Worm (Caenorhabditis elegans) whole organism, L1 larva: ENCODE data around the gene F22H10.1.

Experiments
- alr-1 ChIP-seq: fragments of 200-800 bp; sonication (Bioruptor generic); optimal IDR thresholded peaks from 2 replicates; lab custom pipeline; 2018; ENCODE audit warnings: borderline replicate concordance, mild to moderate bottlenecking, missing genetic modification characterization, missing compliant biosample characterization
- aly-2 ChIP-seq: fragments of 150-350 bp; optimal IDR thresholded peaks from 2 replicates; lab custom pipeline; 2014; ENCODE audit warnings: missing biosample characterization, missing genetic modification characterization
- ceh-63 ChIP-seq: fragments of 200-800 bp; sonication (Bioruptor generic); optimal IDR thresholded peaks from 2 replicates; lab custom pipeline; 2018; ENCODE audit warnings: mild to moderate bottlenecking, missing genetic modification characterization, missing compliant biosample characterization
- ceh-8 ChIP-seq: fragments of 200-800 bp; sonication (Bioruptor generic); optimal IDR thresholded peaks from 2 replicates; lab custom pipeline; 2018; ENCODE audit warnings: mild to moderate bottlenecking, missing genetic modification characterization, moderate library complexity, missing compliant biosample characterization
- ceh-88 ChIP-seq: fragments of 200-800 bp; sonication (Bioruptor generic); IDR thresholded peaks from 2 replicates; pipeline ENCODE4 v1.3.6; 2022; ENCODE audit warnings: missing genetic modification characterization, missing compliant biosample characterization
- efl-1 ChIP-seq, 4 experiments: fragments of 150-350 bp; optimal IDR thresholded peaks in 3 of 4; peaks in 1 of 4; 1 replicate in 1 of 4; 2 replicates in 3 of 4; lab custom pipeline; 2014; ENCODE audit warnings: missing biosample characterization in 2 of 4, missing genetic modification characterization in 2 of 4, missing genetic modification reagents in 2 of 4
- elt-2 ChIP-seq: sonication (generic microtip); optimal IDR thresholded peaks from 2 replicates; lab custom pipeline; 2016; ENCODE audit warnings: missing genetic modification characterization, mild to moderate bottlenecking, inconsistent platforms, missing compliant biosample characterization, missing genetic modification reagents
- elt-3 ChIP-seq, 6 experiments: fragments of 150-350 bp in 1 of 6; sonication (generic microtip); optimal IDR thresholded peaks; 2 replicates each; lab custom pipeline; 2017 to 2018; ENCODE audit warnings: missing biosample characterization in 6 of 6, missing genetic modification characterization in 6 of 6, inconsistent platforms in 1 of 6
- ets-5 ChIP-seq: fragments of 200-800 bp; sonication (Bioruptor generic); IDR thresholded peaks from 2 replicates; pipeline ENCODE4 v1.3.6; 2022; ENCODE audit warnings: missing genetic modification characterization, missing compliant biosample characterization
- fkh-10 ChIP-seq: sonication (generic microtip); optimal IDR thresholded peaks from 2 replicates; lab custom pipeline; 2017; ENCODE audit warnings: missing biosample characterization, missing genetic modification reagents, missing genetic modification characterization
- fos-1 ChIP-seq: fragments of 150-350 bp; optimal IDR thresholded peaks from 2 replicates; lab custom pipeline; 2014; ENCODE audit warnings: missing biosample characterization, missing genetic modification characterization
- hlh-17 ChIP-seq: fragments of 200-800 bp; sonication (Bioruptor generic); optimal IDR thresholded peaks from 2 replicates; lab custom pipeline; 2018; ENCODE audit warnings: missing genetic modification characterization, mild to moderate bottlenecking, missing compliant biosample characterization, moderate library complexity, borderline replicate concordance
- hpl-2 ChIP-seq: fragments of 150-350 bp; optimal IDR thresholded peaks from 2 replicates; lab custom pipeline; 2014; ENCODE audit warnings: missing biosample characterization, missing genetic modification reagents, missing genetic modification characterization
- irx-1 ChIP-seq: sonication (generic microtip); optimal IDR thresholded peaks from 2 replicates; lab custom pipeline; 2016; ENCODE audit warnings: missing genetic modification characterization, missing compliant biosample characterization
- isw-1 ChIP-seq: fragments of 200-800 bp; sonication (Bioruptor generic); IDR thresholded peaks from 2 replicates; pipeline ENCODE4 v1.3.6; 2022; ENCODE audit warnings: missing genetic modification characterization, missing compliant biosample characterization
- jun-1 ChIP-seq: fragments of 150-350 bp; optimal IDR thresholded peaks from 2 replicates; lab custom pipeline; 2014; ENCODE audit warnings: missing biosample characterization, missing genetic modification reagents, missing genetic modification characterization
- lin-14 ChIP-seq: fragments of 200-800 bp; sonication (Bioruptor generic); optimal IDR thresholded peaks from 2 replicates; lab custom pipeline; 2018; ENCODE audit warnings: mild to moderate bottlenecking, missing genetic modification characterization, moderate library complexity, missing compliant biosample characterization
- lin-35 ChIP-seq, 2 experiments: fragments of 150-350 bp; optimal IDR thresholded peaks; 2 replicates each; lab custom pipeline; 2014; ENCODE audit warnings: missing biosample characterization in 2 of 2, missing genetic modification characterization in 2 of 2, missing genetic modification reagents in 2 of 2
- lin-39 ChIP-seq: fragments of 150-350 bp; optimal IDR thresholded peaks from 2 replicates; lab custom pipeline; 2014; ENCODE audit warnings: missing biosample characterization, missing genetic modification reagents, missing genetic modification characterization
- mab-9 ChIP-seq: fragments of 200-800 bp; sonication (Bioruptor generic); IDR thresholded peaks from 2 replicates; pipeline ENCODE4 v1.3.6; 2022; ENCODE audit warnings: missing genetic modification reagents, missing genetic modification characterization, missing compliant biosample characterization
- nhr-11 ChIP-seq: fragments of 150-350 bp; optimal IDR thresholded peaks from 2 replicates; lab custom pipeline; 2014; ENCODE audit warnings: missing biosample characterization, missing genetic modification characterization
- nhr-12 ChIP-seq: sonication (generic microtip); optimal IDR thresholded peaks from 2 replicates; lab custom pipeline; 2017; ENCODE audit warnings: missing biosample characterization, missing genetic modification characterization
- nhr-47 ChIP-seq: sonication (generic microtip); optimal IDR thresholded peaks from 2 replicates; lab custom pipeline; 2016; ENCODE audit warnings: mild to moderate bottlenecking, missing genetic modification characterization, moderate library complexity, missing compliant biosample characterization
- nhr-71 ChIP-seq: sonication (generic microtip); optimal IDR thresholded peaks from 2 replicates; lab custom pipeline; 2016; ENCODE audit warnings: mild to moderate bottlenecking, missing genetic modification characterization, moderate library complexity, missing compliant biosample characterization
- nhr-76 ChIP-seq: sonication (generic microtip); optimal IDR thresholded peaks from 2 replicates; lab custom pipeline; 2017; ENCODE audit warnings: missing biosample characterization, missing genetic modification characterization
- nhr-85 ChIP-seq: sonication (generic microtip); peaks from one replicate; lab custom pipeline; 2016; ENCODE audit warnings: missing genetic modification characterization, inconsistent platforms, missing compliant biosample characterization
- pag-3 ChIP-seq: sonication (generic microtip); optimal IDR thresholded peaks from 2 replicates; lab custom pipeline; 2017; ENCODE audit warnings: missing genetic modification characterization, mild to moderate bottlenecking, missing compliant biosample characterization, antibody characterized with exemption, borderline replicate concordance; ENCODE audit not compliant: insufficient read depth
- pqm-1 ChIP-seq: sonication (generic microtip); optimal IDR thresholded peaks from 3 replicates; lab custom pipeline; 2017; ENCODE audit warnings: missing biosample characterization, missing genetic modification characterization
- snpc-4 ChIP-seq: fragments of 150-350 bp; optimal IDR thresholded peaks from 2 replicates; lab custom pipeline; 2014; ENCODE audit warnings: missing biosample characterization, missing genetic modification characterization
- snu-23 ChIP-seq: sonication (generic microtip); optimal IDR thresholded peaks from 2 replicates; lab custom pipeline; 2016; ENCODE audit warnings: missing genetic modification characterization, missing compliant biosample characterization
- sox-4 ChIP-seq: sonication (generic microtip); optimal IDR thresholded peaks from 2 replicates; lab custom pipeline; 2016; ENCODE audit warnings: missing genetic modification characterization, missing compliant biosample characterization
- sup-37 ChIP-seq: fragments of 200-800 bp; sonication (Bioruptor generic); optimal IDR thresholded peaks from 2 replicates; lab custom pipeline; 2018; ENCODE audit warnings: mild to moderate bottlenecking, missing genetic modification characterization, missing compliant biosample characterization
- swsn-7 ChIP-seq: sonication (generic microtip); optimal IDR thresholded peaks from 2 replicates; lab custom pipeline; 2016; ENCODE audit warnings: missing genetic modification characterization, missing compliant biosample characterization
- tlp-1 ChIP-seq: fragments of 150-350 bp; optimal IDR thresholded peaks from 2 replicates; lab custom pipeline; 2014; ENCODE audit warnings: missing biosample characterization, missing genetic modification characterization
- unc-30 ChIP-seq: sonication (generic microtip); optimal IDR thresholded peaks from 2 replicates; lab custom pipeline; 2017; ENCODE audit warnings: missing biosample characterization, missing genetic modification characterization
- unc-98 ChIP-seq: fragments of 200-800 bp; sonication (Bioruptor generic); IDR thresholded peaks from 2 replicates; pipeline ENCODE4 v1.3.6; 2022; ENCODE audit warnings: missing genetic modification characterization, missing compliant biosample characterization
- xbp-1 ChIP-seq: sonication (generic microtip); optimal IDR thresholded peaks from 2 replicates; lab custom pipeline; 2016; ENCODE audit warnings: missing genetic modification characterization, missing compliant biosample characterization
- zip-4 ChIP-seq: fragments of 200-800 bp; sonication (Bioruptor generic); optimal IDR thresholded peaks from 2 replicates; lab custom pipeline; 2018; ENCODE audit warnings: mild to moderate bottlenecking, missing genetic modification characterization, moderate library complexity, missing compliant biosample characterization

F22H10.1 gene

ce11 chrX:16674632-16675031, 27.6 kb upstream of the F22H10.1 start, which contains the start of gene tag-343:
TSS of gene tag-343 (minus strand) at chrX:16674732.
- TF ChIP-seq aly-2 (tag; lab: Kevin White, UChicago) (no peak), ets-5 (GFP tag; lab: Robert Waterston, UW) (no peak), ceh-63 (no peak), nhr-11 (tag; lab: Kevin White, UChicago) (no peak), pqm-1 (no peak), unc-30 (tag; lab: Kevin White, UChicago) (no peak), lin-39 (no peak), jun-1 (tag; lab: Kevin White, UChicago) (no peak), xbp-1 (tag; lab: Kevin White, UChicago) (no peak)

- TF ChIP-seq snu-23 (no peak), fkh-10 (GFP tag; lab: Kevin White, UChicago) (no peak), irx-1 (tag; lab: Kevin White, UChicago) (no peak), sox-4 (no peak)
Measured at ce11 chrX:16675712-16676111, 26.5 kb upstream of the F22H10.1 start.

- no peak for TF ChIP-seq tlp-1 (tag; lab: Kevin White, UChicago)
- TF ChIP-seq nhr-12 (tag; lab: Kevin White, UChicago), result no peak
- TF ChIP-seq fos-1 (tag; lab: Kevin White, UChicago), result no peak
- TF ChIP-seq lin-35 (GFP tag; optimal IDR thresholded peaks at IDR 0.05; lab: Kevin White, UChicago), result peak in 1 of 2 experiments; percentile 37
- TF ChIP-seq elt-2 (tag; lab: Kevin White, UChicago), result peak; percentile 55
- TF ChIP-seq mab-9 (GFP tag; lab: Robert Waterston, UW), result no peak
- TF ChIP-seq ceh-8 (GFP tag; lab: Kevin White, UChicago), result no peak
- TF ChIP-seq, all 84 proteins: peak for 2
Measured at ce11 chrX:16677672-16678071, 24.6 kb upstream of the F22H10.1 start, which contains the start of gene F22H10.3. TSS of gene F22H10.3 (minus strand) at chrX:16677707.

- TF ChIP-seq lin-39 (no peak), swsn-7 (tag; lab: Kevin White, UChicago) (no peak)
Measured at ce11 chrX:16678097-16678496, 24.1 kb upstream of the F22H10.1 start.

ce11 chrX:16679117-16679590, 23.1 kb upstream of the F22H10.1 start, which contains the start of gene F22H10.2:
TSS of gene F22H10.2 (plus strand) at chrX:16679540.
- TF ChIP-seq nhr-76 (tag; lab: Kevin White, UChicago), result no peak
- TF ChIP-seq zip-4 (GFP tag; lab: Kevin White, UChicago), result no peak
- TF ChIP-seq nhr-71 (tag; lab: Kevin White, UChicago), result peak; percentile 29
- peak in 1 of 2 experiments; percentile 18 for TF ChIP-seq lin-35 (GFP tag; optimal IDR thresholded peaks at IDR 0.05; lab: Kevin White, UChicago)
- TF ChIP-seq hpl-2 (GFP tag; lab: Kevin White, UChicago), result no peak
- TF ChIP-seq jun-1 (tag; lab: Kevin White, UChicago), result no peak
- TF ChIP-seq lin-14 (GFP tag; lab: Kevin White, UChicago), result no peak
- TF ChIP-seq elt-2 (tag; lab: Kevin White, UChicago), result peak; percentile 6
- TF ChIP-seq nhr-85 (tag; lab: Kevin White, UChicago), result no peak
- TF ChIP-seq mab-9 (GFP tag; lab: Robert Waterston, UW), result no peak

- TF ChIP-seq pqm-1, result peak; percentile 59
- TF ChIP-seq ceh-88, result peak; percentile 97
- TF ChIP-seq alr-1 (tag; lab: Kevin White, UChicago), result no peak
- peak; percentile 97 for TF ChIP-seq mab-9 (GFP tag; lab: Robert Waterston, UW)
- TF ChIP-seq irx-1 (tag; lab: Kevin White, UChicago), result peak; percentile 98
- TF ChIP-seq unc-30 (tag; lab: Kevin White, UChicago), result peak; percentile 78
- TF ChIP-seq pag-3 (tag; lab: Kevin White, UChicago), result no peak
- no peak for TF ChIP-seq hlh-17
- peak; percentile 83 to 90 for TF ChIP-seq efl-1 (optimal IDR thresholded peaks at IDR 0.05; lab: Kevin White, UChicago)
- peak; percentile 40 to 96 for TF ChIP-seq efl-1 (GFP tag; optimal IDR thresholded peaks at IDR 0.05 in 1 of 2; lab: Kevin White, UChicago)
- peak; percentile 77 to 99 (median 92) for TF ChIP-seq elt-3 (tag; optimal IDR thresholded peaks at IDR 0.05; lab: Kevin White, UChicago)
- peak; percentile 89 for TF ChIP-seq sup-37
- TF ChIP-seq snpc-4 (tag; lab: Kevin White, UChicago), result peak; percentile 93
- peak; percentile 98 for TF ChIP-seq hpl-2 (GFP tag; lab: Kevin White, UChicago)
- peak; percentile 98 for TF ChIP-seq nhr-11 (tag; lab: Kevin White, UChicago)
- peak; percentile 93 for TF ChIP-seq elt-2 (tag; lab: Kevin White, UChicago)
- peak; percentile 99 for TF ChIP-seq jun-1 (tag; lab: Kevin White, UChicago)
- TF ChIP-seq nhr-47 (tag; lab: Kevin White, UChicago), result peak; percentile 99
- TF ChIP-seq ceh-63, result peak; percentile 97
- peak; percentile 88 for TF ChIP-seq isw-1 (GFP tag; lab: Robert Waterston, UW)
- TF ChIP-seq tlp-1 (tag; lab: Kevin White, UChicago), result no peak
- TF ChIP-seq unc-98 (GFP tag; lab: Robert Waterston, UW), result peak; percentile 84
- TF ChIP-seq ets-5 (GFP tag; lab: Robert Waterston, UW), result peak; percentile 90
Measured at ce11 chrX:16681910-16682493, 20.2 kb upstream of the F22H10.1 start.
